Fruit fly (Drosophila melanogaster) whole organism, prepupa: ENCODE results near the gene CG46281.
A peak's percentile ranks its signal among the peaks of the same experiment; 100 is the strongest.

Experiments
- Blimp-1 ChIP-seq: fragments of 200-800 bp; sonication (Bioruptor generic); optimal IDR thresholded peaks from 3 replicates; lab custom pipeline; 2017; ENCODE audit warnings: missing biosample characterization, missing genetic modification characterization, mild to moderate bottlenecking, moderate library complexity, missing genetic modification reagents
- CG10631 ChIP-seq: fragments of 200-800 bp; sonication (Bioruptor generic); optimal IDR thresholded peaks from 2 replicates; lab custom pipeline; 2016; ENCODE audit warnings: missing biosample characterization, missing genetic modification characterization
- CG11294 ChIP-seq: fragments of 200-800 bp; sonication (Bioruptor generic); IDR thresholded peaks from 2 replicates; pipeline ENCODE4 v1.3.6; 2022; ENCODE audit warnings: missing biosample characterization, missing genetic modification characterization
- CG11762 ChIP-seq: fragments of 200-800 bp; sonication (Bioruptor generic); optimal IDR thresholded peaks from 3 replicates; lab custom pipeline; 2016; ENCODE audit warnings: missing biosample characterization, missing genetic modification characterization; ENCODE audit not compliant: insufficient read depth
- CG11902 ChIP-seq: fragments of 200-800 bp; sonication (Bioruptor generic); optimal IDR thresholded peaks from 3 replicates; lab custom pipeline; 2016; ENCODE audit warnings: missing biosample characterization, missing genetic modification characterization
- CG1621 ChIP-seq: fragments of 200-800 bp; sonication (Bioruptor generic); optimal IDR thresholded peaks from 3 replicates; lab custom pipeline; 2018; ENCODE audit warnings: missing biosample characterization, mild to moderate bottlenecking, missing genetic modification characterization
- CG16779 ChIP-seq: fragments of 200-800 bp; sonication (Bioruptor generic); optimal IDR thresholded peaks from 3 replicates; lab custom pipeline; 2017; ENCODE audit warnings: missing biosample characterization, mild to moderate bottlenecking, missing genetic modification characterization
- CG3032 ChIP-seq: fragments of 200-800 bp; optimal IDR thresholded peaks from 2 replicates; lab custom pipeline; 2019; ENCODE audit warnings: missing biosample characterization, mild to moderate bottlenecking, missing genetic modification characterization, moderate library complexity
- CG32006 ChIP-seq: fragments of 200-800 bp; sonication (Bioruptor generic); optimal IDR thresholded peaks from 3 replicates; lab custom pipeline; 2017; ENCODE audit warnings: missing biosample characterization, mild to moderate bottlenecking, missing genetic modification characterization
- CG3919 ChIP-seq: fragments of 200-800 bp; sonication (Bioruptor generic); optimal IDR thresholded peaks from 3 replicates; lab custom pipeline; 2016; ENCODE audit warnings: missing biosample characterization, missing genetic modification characterization
- CG4318 ChIP-seq: fragments of 200-800 bp; sonication (Bioruptor generic); optimal IDR thresholded peaks from 3 replicates; lab custom pipeline; 2017; ENCODE audit warnings: missing biosample characterization, mild to moderate bottlenecking, missing genetic modification characterization
- CG6163 ChIP-seq: fragments of 200-800 bp; sonication (Bioruptor generic); IDR thresholded peaks from 3 replicates; pipeline ENCODE4 v1.3.6; 2022; ENCODE audit warnings: missing biosample characterization, missing genetic modification characterization
- CG6276 ChIP-seq: fragments of 200-800 bp; sonication (Bioruptor generic); optimal IDR thresholded peaks from 2 replicates; lab custom pipeline; 2017; ENCODE audit warnings: missing biosample characterization, mild to moderate bottlenecking, missing genetic modification characterization
- CG6792 ChIP-seq: fragments of 200-800 bp; sonication (Bioruptor generic); optimal IDR thresholded peaks from 3 replicates; lab custom pipeline; 2016; ENCODE audit warnings: missing biosample characterization, missing genetic modification characterization
- CG6854 ChIP-seq: fragments of 200-800 bp; sonication (Bioruptor generic); optimal IDR thresholded peaks from 2 replicates; lab custom pipeline; 2017; ENCODE audit warnings: missing biosample characterization, mild to moderate bottlenecking, missing genetic modification characterization
- CG7368 ChIP-seq: fragments of 200-800 bp; sonication (Bioruptor generic); optimal IDR thresholded peaks from 3 replicates; lab custom pipeline; 2016; ENCODE audit warnings: missing biosample characterization, missing genetic modification characterization
- CG8319 ChIP-seq: fragments of 200-800 bp; sonication (Bioruptor generic); optimal IDR thresholded peaks from 3 replicates; lab custom pipeline; 2016; ENCODE audit warnings: missing biosample characterization, missing genetic modification characterization
- CG8632 ChIP-seq: fragments of 200-800 bp; sonication (Bioruptor generic); optimal IDR thresholded peaks from 3 replicates; lab custom pipeline; 2016; ENCODE audit warnings: missing biosample characterization, missing genetic modification characterization
- Eip78C ChIP-seq: fragments of 200-800 bp; sonication (Bioruptor generic); peaks from one replicate; lab custom pipeline; 2016; ENCODE audit warnings: missing biosample characterization, missing genetic modification characterization
- Eip93F ChIP-seq: fragments of 200-800 bp; sonication (Bioruptor generic); optimal IDR thresholded peaks from 2 replicates; lab custom pipeline; 2016; ENCODE audit warnings: missing biosample characterization, mild to moderate bottlenecking, missing genetic modification characterization
- Ets96B ChIP-seq: fragments of 200-800 bp; optimal IDR thresholded peaks from 2 replicates; lab custom pipeline; 2019; ENCODE audit warnings: missing biosample characterization, mild to moderate bottlenecking, missing genetic modification characterization, moderate library complexity
- Gug ChIP-seq: fragments of 200-800 bp; sonication (Bioruptor generic); IDR thresholded peaks from 2 replicates; pipeline ENCODE4 v1.3.6; 2022; ENCODE audit warnings: missing biosample characterization, missing genetic modification characterization
- Hr4 ChIP-seq: fragments of 200-800 bp; sonication (Bioruptor generic); optimal IDR thresholded peaks from 3 replicates; lab custom pipeline; 2016; ENCODE audit warnings: missing biosample characterization, missing genetic modification characterization
- Lpt ChIP-seq: fragments of 200-800 bp; sonication (Bioruptor generic); optimal IDR thresholded peaks from 3 replicates; lab custom pipeline; 2016; ENCODE audit warnings: missing biosample characterization, missing genetic modification characterization
- Met ChIP-seq: fragments of 200-800 bp; sonication (Bioruptor generic); optimal IDR thresholded peaks from 3 replicates; lab custom pipeline; 2016; ENCODE audit warnings: missing biosample characterization, missing genetic modification characterization
- cyc ChIP-seq: fragments of 200-800 bp; sonication (Bioruptor generic); optimal IDR thresholded peaks from 3 replicates; lab custom pipeline; 2016; ENCODE audit warnings: missing biosample characterization, missing genetic modification characterization
- dsx ChIP-seq: fragments of 200-800 bp; optimal IDR thresholded peaks from 3 replicates; lab custom pipeline; 2019; ENCODE audit warnings: missing biosample characterization, mild to moderate bottlenecking, missing genetic modification characterization, moderate library complexity; ENCODE audit not compliant: poor library complexity, severe bottlenecking
- fd59A ChIP-seq: fragments of 200-800 bp; sonication (Bioruptor generic); optimal IDR thresholded peaks from 2 replicates; lab custom pipeline; 2017; ENCODE audit warnings: missing biosample characterization, mild to moderate bottlenecking, missing genetic modification characterization, missing genetic modification reagents
- fd85E ChIP-seq: fragments of 200-800 bp; sonication (Bioruptor generic); optimal IDR thresholded peaks from 3 replicates; lab custom pipeline; 2016; ENCODE audit warnings: missing biosample characterization, missing genetic modification characterization
- fkh ChIP-seq: fragments of 200-800 bp; sonication (Bioruptor generic); optimal IDR thresholded peaks from 3 replicates; lab custom pipeline; 2017; ENCODE audit warnings: missing biosample characterization, mild to moderate bottlenecking, missing genetic modification characterization, moderate library complexity
- lz ChIP-seq: fragments of 200-800 bp; sonication (Bioruptor generic); optimal IDR thresholded peaks from 3 replicates; lab custom pipeline; 2016; ENCODE audit warnings: missing biosample characterization, missing genetic modification characterization
- net ChIP-seq: fragments of 200-800 bp; sonication (Bioruptor generic); optimal IDR thresholded peaks from 3 replicates; lab custom pipeline; 2016; ENCODE audit warnings: missing biosample characterization, missing genetic modification characterization
- pdm3 ChIP-seq: fragments of 200-800 bp; sonication (Bioruptor generic); optimal IDR thresholded peaks from 3 replicates; lab custom pipeline; 2016; ENCODE audit warnings: missing biosample characterization, missing genetic modification characterization
- salr ChIP-seq, 2 experiments: fragments of 200-800 bp; sonication (Bioruptor generic); optimal IDR thresholded peaks; 3 replicates each; lab custom pipeline; 2016 to 2018; ENCODE audit warnings: missing biosample characterization in 2 of 2, missing genetic modification characterization in 2 of 2, mild to moderate bottlenecking in 1 of 2
- spab ChIP-seq: fragments of 200-800 bp; sonication (Bioruptor generic); optimal IDR thresholded peaks from 2 replicates; lab custom pipeline; 2017; ENCODE audit warnings: missing biosample characterization, mild to moderate bottlenecking, missing genetic modification characterization, missing genetic modification reagents
- ss ChIP-seq, 2 experiments: fragments of 200-800 bp; sonication (Bioruptor generic); optimal IDR thresholded peaks; 2 replicates in 1 of 2; 3 replicates in 1 of 2; lab custom pipeline; 2017 to 2018; ENCODE audit warnings: mild to moderate bottlenecking in 2 of 2, missing biosample characterization in 2 of 2, missing genetic modification characterization in 2 of 2, moderate library complexity in 1 of 2
- topi ChIP-seq: fragments of 200-800 bp; sonication (Bioruptor generic); optimal IDR thresholded peaks from 3 replicates; lab custom pipeline; 2016; ENCODE audit warnings: missing biosample characterization, missing genetic modification characterization
- vri ChIP-seq: fragments of 200-800 bp; sonication (Bioruptor generic); optimal IDR thresholded peaks from 3 replicates; lab custom pipeline; 2016; ENCODE audit warnings: missing biosample characterization, mild to moderate bottlenecking, missing genetic modification characterization

The CG46281 gene

dm6 chr3R:12982167-12982981, 47.7 kb downstream of the CG46281 start (continued):
- TF ChIP-seq CG11762 (GFP tag; lab: Kevin White, UChicago) = peak; percentile 44
- no peak for TF ChIP-seq CG6854 (GFP tag; lab: Kevin White, UChicago)
- peak; percentile 44 for TF ChIP-seq dsx (GFP tag; lab: Kevin White, UChicago)
- TF ChIP-seq vri = peak; percentile 44
- peak; percentile 75 for TF ChIP-seq pdm3 (GFP tag; lab: Kevin White, UChicago)
- peak; percentile 79 for TF ChIP-seq CG32006
- peak; percentile 44 for TF ChIP-seq lz (GFP tag; lab: Kevin White, UChicago)
- TF ChIP-seq salr (GFP tag; optimal IDR thresholded peaks at IDR 0.05; lab: Kevin White, UChicago) = peak; percentile 25 to 64
- TF ChIP-seq CG8632 = peak; percentile 72
- peak; percentile 68 for TF ChIP-seq CG4318 (GFP tag; lab: Kevin White, UChicago)
- TF ChIP-seq CG6276 (GFP tag; lab: Kevin White, UChicago) = peak; percentile 70
- TF ChIP-seq net (GFP tag; lab: Kevin White, UChicago) = peak; percentile 59
- TF ChIP-seq Lpt = peak; percentile 55
- TF ChIP-seq CG11294 = 0 out of 2 replicates have a peak, but pooled peaks have one; percentile 17
- TF ChIP-seq cyc (GFP tag; lab: Kevin White, UChicago) = peak; percentile 31
- TF ChIP-seq Hr4 (GFP tag; lab: Kevin White, UChicago) = peak; percentile 65
- no peak for TF ChIP-seq CG7368 (GFP tag; lab: Kevin White, UChicago)
- peak; percentile 63 for TF ChIP-seq Ets96B (tag; lab: Kevin White, UChicago)
- peak; percentile 67 for TF ChIP-seq CG6163 (GFP tag; lab: Robert Waterston, UW)
- TF ChIP-seq Blimp-1 (GFP tag; lab: Kevin White, UChicago) = no peak
- TF ChIP-seq CG3032 = peak; percentile 68
- no peak for TF ChIP-seq spab (GFP tag; lab: Kevin White, UChicago)
- peak; percentile 85 for TF ChIP-seq fkh (GFP tag; lab: Kevin White, UChicago)
- TF ChIP-seq Gug (GFP tag; lab: Robert Waterston, UW) = peak; percentile 62
- peak; percentile 65 for TF ChIP-seq Met
- no peak for TF ChIP-seq CG16779 (tag; lab: Kevin White, UChicago)
- no peak for TF ChIP-seq CG3919 (GFP tag; lab: Kevin White, UChicago)
- peak; percentile 49 for TF ChIP-seq CG10631 (GFP tag; lab: Kevin White, UChicago)
- peak; percentile 20 to 56 for TF ChIP-seq ss (GFP tag; optimal IDR thresholded peaks at IDR 0.05; lab: Kevin White, UChicago)
- TF ChIP-seq CG6792 (GFP tag; lab: Kevin White, UChicago) = peak; percentile 53
- TF ChIP-seq topi (GFP tag; lab: Kevin White, UChicago) = peak; percentile 65
- peak; percentile 32 for TF ChIP-seq CG11902 (GFP tag; lab: Kevin White, UChicago)
- peak; percentile 21 for TF ChIP-seq fd85E (GFP tag; lab: Kevin White, UChicago)
- TF ChIP-seq CG8319 (GFP tag; lab: Kevin White, UChicago) = no peak
- peak; percentile 29 for TF ChIP-seq CG1621 (tag; lab: Kevin White, UChicago)
- peak; percentile 93 for TF ChIP-seq Eip78C
- peak; percentile 58 for TF ChIP-seq fd59A (GFP tag; lab: Kevin White, UChicago)
- peak; percentile 43 for TF ChIP-seq Eip93F (GFP tag; lab: Kevin White, UChicago)
- TF ChIP-seq, all 60 proteins: peak for 49
